Fruit fly (Drosophila melanogaster) whole organism, prepupa: Measurements from ENCODE around the gene cold.

Experiments
- Blimp-1 ChIP-seq: fragments of 200-800 bp; sonication (Bioruptor generic); optimal IDR thresholded peaks from 3 replicates; lab custom pipeline; 2017; ENCODE audit warnings: missing biosample characterization, missing genetic modification characterization, mild to moderate bottlenecking, moderate library complexity, missing genetic modification reagents
- CG10631 ChIP-seq: fragments of 200-800 bp; sonication (Bioruptor generic); optimal IDR thresholded peaks from 2 replicates; lab custom pipeline; 2016; ENCODE audit warnings: missing biosample characterization, missing genetic modification characterization
- CG10669 ChIP-seq: fragments of 200-800 bp; sonication (Bioruptor generic); optimal IDR thresholded peaks from 3 replicates; lab custom pipeline; 2018; ENCODE audit warnings: missing biosample characterization, mild to moderate bottlenecking, missing genetic modification characterization, moderate library complexity
- CG11294 ChIP-seq: fragments of 200-800 bp; sonication (Bioruptor generic); IDR thresholded peaks from 2 replicates; pipeline ENCODE4 v1.3.6; 2022; ENCODE audit warnings: missing biosample characterization, missing genetic modification characterization
- CG15336 ChIP-seq: fragments of 200-800 bp; sonication (Bioruptor generic); IDR thresholded peaks from 2 replicates; pipeline ENCODE4 v1.3.6; 2022; ENCODE audit warnings: missing biosample characterization, missing genetic modification characterization
- CG1621 ChIP-seq: fragments of 200-800 bp; sonication (Bioruptor generic); optimal IDR thresholded peaks from 3 replicates; lab custom pipeline; 2018; ENCODE audit warnings: missing biosample characterization, mild to moderate bottlenecking, missing genetic modification characterization
- CG3032 ChIP-seq: fragments of 200-800 bp; optimal IDR thresholded peaks from 2 replicates; lab custom pipeline; 2019; ENCODE audit warnings: missing biosample characterization, mild to moderate bottlenecking, missing genetic modification characterization, moderate library complexity
- CG32006 ChIP-seq: fragments of 200-800 bp; sonication (Bioruptor generic); optimal IDR thresholded peaks from 3 replicates; lab custom pipeline; 2017; ENCODE audit warnings: missing biosample characterization, mild to moderate bottlenecking, missing genetic modification characterization
- CG34406 ChIP-seq: fragments of 200-800 bp; sonication (Bioruptor generic); optimal IDR thresholded peaks from 3 replicates; lab custom pipeline; 2016; ENCODE audit warnings: missing biosample characterization, missing genetic modification characterization
- CG3919 ChIP-seq: fragments of 200-800 bp; sonication (Bioruptor generic); optimal IDR thresholded peaks from 3 replicates; lab custom pipeline; 2016; ENCODE audit warnings: missing biosample characterization, missing genetic modification characterization
- CG6163 ChIP-seq: fragments of 200-800 bp; sonication (Bioruptor generic); IDR thresholded peaks from 3 replicates; pipeline ENCODE4 v1.3.6; 2022; ENCODE audit warnings: missing biosample characterization, missing genetic modification characterization
- CG6276 ChIP-seq: fragments of 200-800 bp; sonication (Bioruptor generic); optimal IDR thresholded peaks from 2 replicates; lab custom pipeline; 2017; ENCODE audit warnings: missing biosample characterization, mild to moderate bottlenecking, missing genetic modification characterization
- CG6808 ChIP-seq: fragments of 200-800 bp; sonication (Bioruptor generic); optimal IDR thresholded peaks from 3 replicates; lab custom pipeline; 2017; ENCODE audit warnings: missing biosample characterization, missing genetic modification characterization, mild to moderate bottlenecking, moderate library complexity, missing genetic modification reagents
- CG7368 ChIP-seq: fragments of 200-800 bp; sonication (Bioruptor generic); optimal IDR thresholded peaks from 3 replicates; lab custom pipeline; 2016; ENCODE audit warnings: missing biosample characterization, missing genetic modification characterization
- CG8119 ChIP-seq: fragments of 200-800 bp; sonication (Bioruptor generic); IDR thresholded peaks from 3 replicates; pipeline ENCODE4 v1.3.6; 2022; ENCODE audit warnings: missing biosample characterization, missing genetic modification characterization
- CG8632 ChIP-seq: fragments of 200-800 bp; sonication (Bioruptor generic); optimal IDR thresholded peaks from 3 replicates; lab custom pipeline; 2016; ENCODE audit warnings: missing biosample characterization, missing genetic modification characterization
- CG9139 ChIP-seq: fragments of 200-800 bp; sonication (Bioruptor generic); optimal IDR thresholded peaks from 3 replicates; lab custom pipeline; 2017; ENCODE audit warnings: missing biosample characterization, mild to moderate bottlenecking, missing genetic modification characterization
- Eip75B ChIP-seq: fragments of 200-800 bp; sonication (Bioruptor generic); optimal IDR thresholded peaks from 3 replicates; lab custom pipeline; 2016; ENCODE audit warnings: missing biosample characterization, missing genetic modification characterization
- Eip78C ChIP-seq: fragments of 200-800 bp; sonication (Bioruptor generic); peaks from one replicate; lab custom pipeline; 2016; ENCODE audit warnings: missing biosample characterization, missing genetic modification characterization
- Eip93F ChIP-seq: fragments of 200-800 bp; sonication (Bioruptor generic); optimal IDR thresholded peaks from 2 replicates; lab custom pipeline; 2016; ENCODE audit warnings: missing biosample characterization, mild to moderate bottlenecking, missing genetic modification characterization
- Ets96B ChIP-seq: fragments of 200-800 bp; optimal IDR thresholded peaks from 2 replicates; lab custom pipeline; 2019; ENCODE audit warnings: missing biosample characterization, mild to moderate bottlenecking, missing genetic modification characterization, moderate library complexity
- Gug ChIP-seq: fragments of 200-800 bp; sonication (Bioruptor generic); IDR thresholded peaks from 2 replicates; pipeline ENCODE4 v1.3.6; 2022; ENCODE audit warnings: missing biosample characterization, missing genetic modification characterization
- Hr39 ChIP-seq: fragments of 200-800 bp; sonication (Bioruptor generic); optimal IDR thresholded peaks from 2 replicates; lab custom pipeline; 2016; ENCODE audit warnings: missing biosample characterization, missing genetic modification characterization
- Hr4 ChIP-seq: fragments of 200-800 bp; sonication (Bioruptor generic); optimal IDR thresholded peaks from 3 replicates; lab custom pipeline; 2016; ENCODE audit warnings: missing biosample characterization, missing genetic modification characterization
- Lpt ChIP-seq: fragments of 200-800 bp; sonication (Bioruptor generic); optimal IDR thresholded peaks from 3 replicates; lab custom pipeline; 2016; ENCODE audit warnings: missing biosample characterization, missing genetic modification characterization
- Met ChIP-seq: fragments of 200-800 bp; sonication (Bioruptor generic); optimal IDR thresholded peaks from 3 replicates; lab custom pipeline; 2016; ENCODE audit warnings: missing biosample characterization, missing genetic modification characterization
- OdsH ChIP-seq: fragments of 200-800 bp; sonication (Bioruptor generic); optimal IDR thresholded peaks from 3 replicates; lab custom pipeline; 2016; ENCODE audit warnings: missing biosample characterization, missing genetic modification characterization
- Smox ChIP-seq: fragments of 200-800 bp; sonication (Bioruptor generic); optimal IDR thresholded peaks from 3 replicates; lab custom pipeline; 2016; ENCODE audit warnings: missing biosample characterization, missing genetic modification characterization
- Sox102F ChIP-seq: fragments of 200-800 bp; sonication (Bioruptor generic); optimal IDR thresholded peaks from 2 replicates; lab custom pipeline; 2016; ENCODE audit warnings: missing biosample characterization, mild to moderate bottlenecking, missing genetic modification characterization
- Sox14 ChIP-seq: fragments of 200-800 bp; sonication (Bioruptor generic); optimal IDR thresholded peaks from 3 replicates; lab custom pipeline; 2016; ENCODE audit warnings: missing biosample characterization, missing genetic modification characterization
- Sox15 ChIP-seq: fragments of 200-800 bp; sonication (Bioruptor generic); optimal IDR thresholded peaks from 3 replicates; lab custom pipeline; 2016; ENCODE audit warnings: missing biosample characterization, missing genetic modification characterization
- achi ChIP-seq: fragments of 200-800 bp; sonication (Bioruptor generic); optimal IDR thresholded peaks from 3 replicates; lab custom pipeline; 2016; ENCODE audit warnings: missing biosample characterization, missing genetic modification characterization
- acj6 ChIP-seq: fragments of 200-800 bp; sonication (Bioruptor generic); optimal IDR thresholded peaks from 3 replicates; lab custom pipeline; 2016; ENCODE audit warnings: missing biosample characterization, missing genetic modification characterization
- cyc ChIP-seq: fragments of 200-800 bp; sonication (Bioruptor generic); optimal IDR thresholded peaks from 3 replicates; lab custom pipeline; 2016; ENCODE audit warnings: missing biosample characterization, missing genetic modification characterization
- dac ChIP-seq: fragments of 200-800 bp; sonication (Bioruptor generic); optimal IDR thresholded peaks from 2 replicates; lab custom pipeline; 2017; ENCODE audit warnings: missing biosample characterization, mild to moderate bottlenecking, missing genetic modification characterization
- dsx ChIP-seq: fragments of 200-800 bp; optimal IDR thresholded peaks from 3 replicates; lab custom pipeline; 2019; ENCODE audit warnings: missing biosample characterization, mild to moderate bottlenecking, missing genetic modification characterization, moderate library complexity; ENCODE audit not compliant: poor library complexity, severe bottlenecking
- esn ChIP-seq: fragments of 200-800 bp; sonication (Bioruptor generic); optimal IDR thresholded peaks from 2 replicates; lab custom pipeline; 2016; ENCODE audit warnings: missing biosample characterization, mild to moderate bottlenecking, missing genetic modification characterization, moderate library complexity
- fd59A ChIP-seq: fragments of 200-800 bp; sonication (Bioruptor generic); optimal IDR thresholded peaks from 2 replicates; lab custom pipeline; 2017; ENCODE audit warnings: missing biosample characterization, mild to moderate bottlenecking, missing genetic modification characterization, missing genetic modification reagents
- lz ChIP-seq: fragments of 200-800 bp; sonication (Bioruptor generic); optimal IDR thresholded peaks from 3 replicates; lab custom pipeline; 2016; ENCODE audit warnings: missing biosample characterization, missing genetic modification characterization
- net ChIP-seq: fragments of 200-800 bp; sonication (Bioruptor generic); optimal IDR thresholded peaks from 3 replicates; lab custom pipeline; 2016; ENCODE audit warnings: missing biosample characterization, missing genetic modification characterization
- pdm3 ChIP-seq: fragments of 200-800 bp; sonication (Bioruptor generic); optimal IDR thresholded peaks from 3 replicates; lab custom pipeline; 2016; ENCODE audit warnings: missing biosample characterization, missing genetic modification characterization
- salr ChIP-seq, 2 experiments: fragments of 200-800 bp; sonication (Bioruptor generic); optimal IDR thresholded peaks; 3 replicates each; lab custom pipeline; 2016 to 2018; ENCODE audit warnings: missing biosample characterization in 2 of 2, missing genetic modification characterization in 2 of 2, mild to moderate bottlenecking in 1 of 2
- spab ChIP-seq: fragments of 200-800 bp; sonication (Bioruptor generic); optimal IDR thresholded peaks from 2 replicates; lab custom pipeline; 2017; ENCODE audit warnings: missing biosample characterization, mild to moderate bottlenecking, missing genetic modification characterization, missing genetic modification reagents
- ss ChIP-seq, 2 experiments: fragments of 200-800 bp; sonication (Bioruptor generic); optimal IDR thresholded peaks; 2 replicates in 1 of 2; 3 replicates in 1 of 2; lab custom pipeline; 2017 to 2018; ENCODE audit warnings: mild to moderate bottlenecking in 2 of 2, missing biosample characterization in 2 of 2, missing genetic modification characterization in 2 of 2, moderate library complexity in 1 of 2
- svp ChIP-seq: fragments of 200-800 bp; sonication (Bioruptor generic); peaks from one replicate; lab custom pipeline; 2016; ENCODE audit warnings: missing biosample characterization, missing genetic modification characterization
- topi ChIP-seq: fragments of 200-800 bp; sonication (Bioruptor generic); optimal IDR thresholded peaks from 3 replicates; lab custom pipeline; 2016; ENCODE audit warnings: missing biosample characterization, missing genetic modification characterization
- vri ChIP-seq: fragments of 200-800 bp; sonication (Bioruptor generic); optimal IDR thresholded peaks from 3 replicates; lab custom pipeline; 2016; ENCODE audit warnings: missing biosample characterization, mild to moderate bottlenecking, missing genetic modification characterization

cold gene

dm6 chr2L:602439-602879 lies 28.4 kb downstream of the cold start, which contains the start of gene CG13689 (continued):
- no peak for TF ChIP-seq ss (GFP tag; optimal IDR thresholded peaks at IDR 0.05; lab: Kevin White, UChicago)
- TF ChIP-seq net (GFP tag; lab: Kevin White, UChicago) = peak; percentile 1
- TF ChIP-seq achi (GFP tag; lab: Kevin White, UChicago) = no peak
- peak; percentile 58 for TF ChIP-seq Hr4 (GFP tag; lab: Kevin White, UChicago)
- TF ChIP-seq fd59A (GFP tag; lab: Kevin White, UChicago) = no peak
- TF ChIP-seq svp (GFP tag; lab: Kevin White, UChicago) = peak; percentile 61
- TF ChIP-seq CG3919 (GFP tag; lab: Kevin White, UChicago) = peak; percentile 27
- TF ChIP-seq Smox (GFP tag; lab: Kevin White, UChicago) = peak; percentile 17
- TF ChIP-seq CG6163 = no peak
- peak; percentile 46 for TF ChIP-seq CG10631
- TF ChIP-seq CG8632 = no peak
- TF ChIP-seq CG10669 (GFP tag; lab: Kevin White, UChicago) = no peak
- TF ChIP-seq CG32006 (GFP tag; lab: Kevin White, UChicago) = no peak
- no peak for TF ChIP-seq CG7368 (GFP tag; lab: Kevin White, UChicago)
- TF ChIP-seq Blimp-1 (GFP tag; lab: Kevin White, UChicago) = no peak
- no peak for TF ChIP-seq CG9139
- no peak for TF ChIP-seq CG34406
- TF ChIP-seq esn (GFP tag; lab: Kevin White, UChicago) = peak; percentile 60
- TF ChIP-seq pdm3 (GFP tag; lab: Kevin White, UChicago) = peak; percentile 56
- TF ChIP-seq Met (GFP tag; lab: Kevin White, UChicago) = peak; percentile 53
- TF ChIP-seq CG3032 (tag; lab: Kevin White, UChicago) = no peak
- TF ChIP-seq Gug = no peak
- TF ChIP-seq CG1621 (tag; lab: Kevin White, UChicago) = no peak
- TF ChIP-seq Ets96B (tag; lab: Kevin White, UChicago) = no peak
- TF ChIP-seq Sox14 (GFP tag; lab: Kevin White, UChicago) = peak; percentile 46
- no peak for TF ChIP-seq dsx (GFP tag; lab: Kevin White, UChicago)
- no peak for TF ChIP-seq Eip93F (GFP tag; lab: Kevin White, UChicago)

DNA sequence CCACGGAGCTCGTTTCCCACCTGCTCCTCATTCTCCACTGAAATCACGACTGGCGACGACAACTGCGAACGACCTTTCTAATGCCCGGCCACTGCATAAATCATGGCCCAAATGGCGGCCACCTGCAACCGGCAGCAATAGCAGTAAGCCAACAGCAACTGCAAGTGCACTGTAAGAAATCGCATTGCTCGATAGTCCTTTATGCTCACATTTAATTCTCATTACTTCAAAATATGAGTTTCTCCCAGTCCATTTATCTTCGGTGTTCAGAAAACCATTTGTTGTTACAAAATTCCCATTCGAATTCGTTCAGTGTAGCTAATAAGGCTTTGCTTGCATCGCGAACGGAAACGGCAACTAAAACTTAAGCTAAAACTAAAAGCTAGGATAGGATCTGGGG lies 30.0 kb downstream of the cold start:
- TF ChIP-seq Gug (peak; percentile 74), Eip78C (GFP tag; lab: Kevin White, UChicago) (peak; percentile 75), Eip75B (no peak), CG6276 (peak; percentile 78), CG1621 (tag; lab: Kevin White, UChicago) (no peak), lz (GFP tag; lab: Kevin White, UChicago) (no peak), net (GFP tag; lab: Kevin White, UChicago) (peak; percentile 42), Blimp-1 (GFP tag; lab: Kevin White, UChicago) (no peak), topi (GFP tag; lab: Kevin White, UChicago) (no peak), salr (GFP tag; optimal IDR thresholded peaks at IDR 0.05; lab: Kevin White, UChicago) (peak in 1 of 2 experiments; percentile 21), CG6163 (peak; percentile 74), CG8632 (no peak), achi (GFP tag; lab: Kevin White, UChicago) (peak; percentile 38), Eip93F (GFP tag; lab: Kevin White, UChicago) (no peak), Hr39 (peak; percentile 23), CG3919 (GFP tag; lab: Kevin White, UChicago) (peak; percentile 32), CG34406 (no peak), spab (GFP tag; lab: Kevin White, UChicago) (no peak), fd59A (GFP tag; lab: Kevin White, UChicago) (no peak), acj6 (GFP tag; lab: Kevin White, UChicago) (no peak), Sox15 (GFP tag; lab: Kevin White, UChicago) (no peak), pdm3 (GFP tag; lab: Kevin White, UChicago) (peak; percentile 37), Lpt (GFP tag; lab: Kevin White, UChicago) (peak; percentile 46), CG15336 (GFP tag; lab: Robert Waterston, UW) (peak; percentile 75), dac (GFP tag; lab: Kevin White, UChicago) (peak; percentile 57), CG9139 (no peak), Met (GFP tag; lab: Kevin White, UChicago) (peak; percentile 11), CG6808 (GFP tag; lab: Kevin White, UChicago) (no peak), cyc (GFP tag; lab: Kevin White, UChicago) (no peak), CG11294 (peak; percentile 73), ss (GFP tag; optimal IDR thresholded peaks at IDR 0.05; lab: Kevin White, UChicago) (no peak), vri (no peak), CG8119 (GFP tag; lab: Robert Waterston, UW) (peak; percentile 79), esn (GFP tag; lab: Kevin White, UChicago) (peak; percentile 9), Sox102F (GFP tag; lab: Kevin White, UChicago) (no peak), OdsH (GFP tag; lab: Kevin White, UChicago) (peak; percentile 49), Sox14 (GFP tag; lab: Kevin White, UChicago) (peak; percentile 23), Hr4 (GFP tag; lab: Kevin White, UChicago) (peak; percentile 82)
